Worm (Caenorhabditis elegans) whole organism, L2 larva: Measurements from ENCODE around the gene coq-2.

Experiments used
- C34F6.9 ChIP-seq: fragments of 150-350 bp; optimal IDR thresholded peaks from 2 replicates; lab custom pipeline; 2014; ENCODE audit warnings: missing biosample characterization, missing genetic modification characterization
- F13H6.1 ChIP-seq: sonication (generic microtip); optimal IDR thresholded peaks from 2 replicates; lab custom pipeline; 2016; ENCODE audit warnings: missing genetic modification characterization, missing compliant biosample characterization
- R02D3.7 ChIP-seq: fragments of 150-350 bp; optimal IDR thresholded peaks from 2 replicates; lab custom pipeline; 2014; ENCODE audit warnings: missing biosample characterization, missing genetic modification characterization
- Y55F3AM.14 ChIP-seq: fragments of 200-800 bp; sonication (Bioruptor generic); optimal IDR thresholded peaks from 2 replicates; lab custom pipeline; 2018; ENCODE audit warnings: mild to moderate bottlenecking, missing genetic modification characterization, missing compliant biosample characterization
- ZK546.5 ChIP-seq: sonication (generic microtip); optimal IDR thresholded peaks from 2 replicates; lab custom pipeline; 2017; ENCODE audit warnings: missing biosample characterization, missing genetic modification characterization
- alr-1 ChIP-seq: fragments of 150-350 bp; optimal IDR thresholded peaks from 2 replicates; lab custom pipeline; 2014; ENCODE audit warnings: missing biosample characterization, missing genetic modification characterization
- aly-2 ChIP-seq: fragments of 150-350 bp; optimal IDR thresholded peaks from 2 replicates; lab custom pipeline; 2014; ENCODE audit warnings: missing biosample characterization, missing genetic modification characterization
- ama-1 ChIP-seq: fragments of 150-350 bp; optimal IDR thresholded peaks from 2 replicates; lab custom pipeline; 2018; ENCODE audit warnings: inconsistent platforms
- blmp-1 ChIP-seq: sonication (generic microtip); optimal IDR thresholded peaks from 2 replicates; lab custom pipeline; 2017; ENCODE audit warnings: missing genetic modification characterization, mild to moderate bottlenecking, missing compliant biosample characterization, antibody characterized with exemption, moderate library complexity; ENCODE audit not compliant: insufficient read depth
- ceh-16 ChIP-seq: fragments of 150-350 bp; optimal IDR thresholded peaks from 2 replicates; lab custom pipeline; 2014; ENCODE audit warnings: missing biosample characterization, missing genetic modification characterization
- ceh-82 ChIP-seq: fragments of 150-350 bp; optimal IDR thresholded peaks from 2 replicates; lab custom pipeline; 2014; ENCODE audit warnings: missing biosample characterization, missing genetic modification characterization
- crh-2 ChIP-seq: sonication (generic microtip); optimal IDR thresholded peaks from 2 replicates; lab custom pipeline; 2017; ENCODE audit warnings: missing biosample characterization, missing genetic modification characterization
- dmd-4 ChIP-seq: sonication (generic microtip); optimal IDR thresholded peaks from 2 replicates; lab custom pipeline; 2017; ENCODE audit warnings: missing biosample characterization, missing genetic modification characterization
- egl-27 ChIP-seq: sonication (generic microtip); optimal IDR thresholded peaks from 3 replicates; lab custom pipeline; 2017; ENCODE audit warnings: missing biosample characterization, missing genetic modification reagents, missing genetic modification characterization
- elt-1 ChIP-seq: fragments of 150-350 bp; optimal IDR thresholded peaks from 2 replicates; lab custom pipeline; 2014; ENCODE audit warnings: missing biosample characterization, missing genetic modification characterization
- elt-3 ChIP-seq: sonication (generic microtip); optimal IDR thresholded peaks from 2 replicates; lab custom pipeline; 2017; ENCODE audit warnings: missing biosample characterization, missing genetic modification characterization
- fos-1 ChIP-seq: fragments of 150-350 bp; optimal IDR thresholded peaks from 2 replicates; lab custom pipeline; 2014; ENCODE audit warnings: missing biosample characterization, missing genetic modification characterization
- gmeb-1 ChIP-seq: fragments of 150-350 bp; optimal IDR thresholded peaks from 2 replicates; lab custom pipeline; 2014; ENCODE audit warnings: missing biosample characterization, missing genetic modification characterization
- lin-13 ChIP-seq: fragments of 150-350 bp; optimal IDR thresholded peaks from 2 replicates; lab custom pipeline; 2014; ENCODE audit warnings: missing biosample characterization, missing genetic modification reagents, missing genetic modification characterization
- lin-39 ChIP-seq: fragments of 150-350 bp; optimal IDR thresholded peaks from 2 replicates; lab custom pipeline; 2014; ENCODE audit warnings: missing biosample characterization, missing genetic modification reagents, missing genetic modification characterization
- lsy-2 ChIP-seq, 2 experiments: fragments of 150-350 bp in 1 of 2; sonication (generic microtip) in 1 of 2; optimal IDR thresholded peaks; 2 replicates each; lab custom pipeline; 2014 to 2017; ENCODE audit warnings: missing biosample characterization in 2 of 2, missing genetic modification characterization in 2 of 2
- mab-5 ChIP-seq: fragments of 150-350 bp; optimal IDR thresholded peaks from 2 replicates; lab custom pipeline; 2014; ENCODE audit warnings: missing biosample characterization, missing genetic modification characterization
- mbf-1 ChIP-seq: sonication (generic microtip); optimal IDR thresholded peaks from 2 replicates; lab custom pipeline; 2017; ENCODE audit warnings: missing biosample characterization, missing genetic modification characterization
- nhr-10 ChIP-seq: sonication (generic microtip); optimal IDR thresholded peaks from 2 replicates; lab custom pipeline; 2017; ENCODE audit warnings: missing biosample characterization, missing genetic modification characterization
- nhr-11 ChIP-seq: fragments of 150-350 bp; optimal IDR thresholded peaks from 2 replicates; lab custom pipeline; 2014; ENCODE audit warnings: missing biosample characterization, missing genetic modification characterization
- nhr-12 ChIP-seq: fragments of 150-350 bp; optimal IDR thresholded peaks from 2 replicates; lab custom pipeline; 2014; ENCODE audit warnings: missing biosample characterization, missing genetic modification characterization
- nhr-129 ChIP-seq: fragments of 150-350 bp; optimal IDR thresholded peaks from 2 replicates; lab custom pipeline; 2014; ENCODE audit warnings: missing biosample characterization, missing genetic modification characterization
- nhr-21 ChIP-seq: fragments of 150-350 bp; optimal IDR thresholded peaks from 2 replicates; lab custom pipeline; 2014; ENCODE audit warnings: missing biosample characterization, missing genetic modification characterization
- nhr-23 ChIP-seq: fragments of 150-350 bp; optimal IDR thresholded peaks from 2 replicates; lab custom pipeline; 2014; ENCODE audit warnings: missing biosample characterization, missing genetic modification reagents, missing genetic modification characterization
- nhr-237 ChIP-seq: fragments of 150-350 bp; optimal IDR thresholded peaks from 2 replicates; lab custom pipeline; 2014; ENCODE audit warnings: missing biosample characterization, missing genetic modification characterization
- nhr-25 ChIP-seq: fragments of 150-350 bp; sonication (generic microtip); optimal IDR thresholded peaks from 3 replicates; lab custom pipeline; 2014; ENCODE audit warnings: missing biosample characterization, missing genetic modification characterization
- nhr-6 ChIP-seq: fragments of 150-350 bp; optimal IDR thresholded peaks from 2 replicates; lab custom pipeline; 2014; ENCODE audit warnings: missing biosample characterization, missing genetic modification characterization
- nhr-77 ChIP-seq: fragments of 150-350 bp; optimal IDR thresholded peaks from 2 replicates; lab custom pipeline; 2014; ENCODE audit warnings: missing biosample characterization, missing genetic modification characterization
- peb-1 ChIP-seq: fragments of 150-350 bp; optimal IDR thresholded peaks from 2 replicates; lab custom pipeline; 2014; ENCODE audit warnings: missing biosample characterization, missing genetic modification characterization
- sem-4 ChIP-seq: fragments of 150-350 bp; optimal IDR thresholded peaks from 2 replicates; lab custom pipeline; 2014; ENCODE audit warnings: missing biosample characterization, missing genetic modification reagents, missing genetic modification characterization
- skn-1 ChIP-seq: sonication (generic microtip); optimal IDR thresholded peaks from 2 replicates; lab custom pipeline; 2017; ENCODE audit warnings: missing biosample characterization, missing genetic modification characterization
- sma-3 ChIP-seq: sonication (generic microtip); optimal IDR thresholded peaks from 2 replicates; lab custom pipeline; 2016; ENCODE audit warnings: missing genetic modification reagents, missing genetic modification characterization, missing compliant biosample characterization
- sma-9 ChIP-seq, 2 experiments: fragments of 150-350 bp in 1 of 2; sonication (generic microtip) in 1 of 2; optimal IDR thresholded peaks; 2 replicates each; lab custom pipeline; 2014 to 2016; ENCODE audit warnings: missing genetic modification characterization in 2 of 2, mild to moderate bottlenecking in 1 of 2, missing biosample characterization in 1 of 2, missing compliant biosample characterization in 1 of 2, missing genetic modification reagents in 1 of 2, moderate library complexity in 1 of 2
- snpc-4 ChIP-seq: fragments of 150-350 bp; optimal IDR thresholded peaks from 2 replicates; lab custom pipeline; 2014; ENCODE audit warnings: missing biosample characterization, missing genetic modification characterization
- unc-39 ChIP-seq: fragments of 150-350 bp; optimal IDR thresholded peaks from 2 replicates; lab custom pipeline; 2014; ENCODE audit warnings: missing biosample characterization, missing genetic modification characterization
- unc-55 ChIP-seq: fragments of 150-350 bp; sonication (generic microtip); optimal IDR thresholded peaks from 3 replicates; lab custom pipeline; 2014; ENCODE audit warnings: missing biosample characterization, missing genetic modification reagents, missing genetic modification characterization
- zag-1 ChIP-seq: fragments of 150-350 bp; optimal IDR thresholded peaks from 2 replicates; lab custom pipeline; 2014; ENCODE audit warnings: missing biosample characterization, missing genetic modification characterization
- ztf-1 ChIP-seq: fragments of 200-800 bp; sonication (Bioruptor generic); conservative IDR thresholded peaks from 2 replicates; pipeline ENCODE4 v1.3.6; 2022; ENCODE audit warnings: missing genetic modification characterization, missing compliant biosample characterization
- ztf-4 ChIP-seq: fragments of 150-350 bp; optimal IDR thresholded peaks from 2 replicates; lab custom pipeline; 2014; ENCODE audit warnings: missing biosample characterization, missing genetic modification characterization

Gene coq-2

DNA sequence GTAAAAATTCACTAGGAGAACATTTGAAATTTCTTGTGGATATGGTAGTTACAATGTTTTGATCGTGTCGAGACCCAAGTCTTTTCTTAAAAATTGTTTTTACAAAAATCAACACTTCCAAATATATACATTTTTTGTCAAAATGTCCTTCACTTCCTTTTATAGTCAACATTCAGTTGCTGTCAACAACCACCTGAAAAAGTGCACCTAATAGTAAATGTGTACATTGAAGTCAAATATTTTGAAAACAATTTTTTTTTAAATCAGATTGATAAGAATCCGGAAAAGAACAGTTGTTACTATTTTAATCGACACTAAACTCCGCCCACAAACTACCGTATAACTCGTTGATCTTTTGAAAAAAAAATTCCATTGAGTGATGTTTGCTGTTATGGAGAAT is 40.1 kb upstream of the coq-2 start:
- TF ChIP-seq ztf-1 (GFP tag; lab: Robert Waterston, UW) (no peak), ama-1 (no peak), lin-39 (tag; lab: Kevin White, UChicago) (no peak), egl-27 (no peak), nhr-237 (tag; lab: Kevin White, UChicago) (no peak), Y55F3AM.14 (GFP tag; lab: Kevin White, UChicago) (no peak), ZK546.5 (no peak), unc-55 (no peak), nhr-12 (no peak)

DNA sequence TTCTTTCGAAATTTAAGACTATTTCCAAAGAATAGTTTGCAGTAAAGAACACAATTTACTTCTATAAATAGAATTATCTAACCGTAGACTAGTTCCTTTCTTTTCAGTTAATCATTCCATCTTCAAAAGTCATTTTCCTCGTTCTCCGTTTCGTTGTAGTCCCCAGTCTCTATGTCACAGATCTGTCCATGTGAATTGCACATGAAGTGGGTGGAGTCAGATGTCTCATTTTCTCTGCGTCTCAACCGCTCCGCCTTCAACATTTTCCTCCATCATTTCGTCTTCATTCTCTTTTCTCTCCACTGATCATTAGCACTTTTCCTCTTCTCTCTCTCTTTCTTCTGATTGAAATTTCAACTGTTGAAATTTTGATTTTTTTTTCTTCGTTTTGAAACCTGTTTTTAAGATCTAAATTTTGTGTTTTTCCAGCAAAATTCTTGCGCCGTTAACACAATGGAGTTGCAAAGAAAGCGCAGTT is 38.1 kb upstream of the coq-2 start, which contains the start of gene T07E3.4:
Gene T07E3.4, plus strand, starts transcription at position 428 of the 478 bp plus-strand sequence.
- no peak for TF ChIP-seq ceh-16 (tag; lab: Kevin White, UChicago)
- TF ChIP-seq sma-9 (GFP tag; optimal IDR thresholded peaks at IDR 0.05; lab: Kevin White, UChicago): peak; percentile 98
- no peak for TF ChIP-seq sma-9 (tag; optimal IDR thresholded peaks at IDR 0.05; lab: Kevin White, UChicago)
- no peak for TF ChIP-seq nhr-77 (tag; lab: Kevin White, UChicago)
- no peak for TF ChIP-seq alr-1 (tag; lab: Kevin White, UChicago)
- TF ChIP-seq ztf-4 (tag; lab: Kevin White, UChicago): peak; percentile 83
- no peak for TF ChIP-seq nhr-237 (tag; lab: Kevin White, UChicago)
- TF ChIP-seq ama-1: peak; percentile 84
- TF ChIP-seq sma-3 (GFP tag; lab: Kevin White, UChicago): peak; percentile 95
- TF ChIP-seq unc-55: peak; percentile 61
- TF ChIP-seq egl-27: peak; percentile 96
- no peak for TF ChIP-seq unc-39 (tag; lab: Kevin White, UChicago)
- TF ChIP-seq nhr-25: peak; percentile 90
- TF ChIP-seq F13H6.1 (tag; lab: Kevin White, UChicago): peak; percentile 83
- TF ChIP-seq nhr-21 (tag; lab: Kevin White, UChicago): peak; percentile 90
- TF ChIP-seq lin-13: peak; percentile 47
- TF ChIP-seq C34F6.9: peak; percentile 94
- TF ChIP-seq nhr-12: no peak
- TF ChIP-seq nhr-129 (tag; lab: Kevin White, UChicago): peak; percentile 86
- peak; percentile 79 for TF ChIP-seq sem-4
- TF ChIP-seq gmeb-1 (tag; lab: Kevin White, UChicago): peak; percentile 68
- TF ChIP-seq lsy-2 (tag; optimal IDR thresholded peaks at IDR 0.05; lab: Kevin White, UChicago): peak; percentile 40 to 86
- no peak for TF ChIP-seq elt-3 (tag; lab: Kevin White, UChicago)
- peak; percentile 91 for TF ChIP-seq crh-2 (tag; lab: Kevin White, UChicago)
- TF ChIP-seq blmp-1: peak; percentile 66
- TF ChIP-seq lin-39 (tag; lab: Kevin White, UChicago): peak; percentile 27
- TF ChIP-seq mab-5 (tag; lab: Kevin White, UChicago): peak; percentile 21
- peak; percentile 58 for TF ChIP-seq fos-1
- peak; percentile 87 for TF ChIP-seq nhr-6 (tag; lab: Kevin White, UChicago)

DNA sequence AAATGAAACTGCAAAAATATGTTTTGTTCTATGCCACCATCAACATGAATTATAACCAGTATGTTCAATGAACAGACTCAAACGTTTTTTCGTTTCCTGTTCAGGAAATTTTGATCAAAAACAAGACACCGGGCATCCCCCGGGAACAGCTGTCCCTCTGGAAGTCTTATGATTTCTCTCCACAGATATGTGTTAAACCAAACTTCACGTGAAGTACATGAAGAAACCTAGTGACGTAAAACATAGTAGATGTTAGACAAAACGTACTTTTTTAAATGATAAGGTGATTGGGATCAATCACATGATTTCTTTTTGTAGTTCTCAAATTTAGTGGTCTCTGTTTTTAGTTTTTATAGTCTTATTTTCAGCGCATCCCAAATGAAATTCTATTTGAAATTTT is 37.2 kb upstream of the coq-2 start:
- no peak for TF ChIP-seq ztf-4 (tag; lab: Kevin White, UChicago)
- TF ChIP-seq crh-2 (tag; lab: Kevin White, UChicago): peak; percentile 67
- peak in 1 of 2 experiments; percentile 68 for TF ChIP-seq lsy-2 (tag; optimal IDR thresholded peaks at IDR 0.05; lab: Kevin White, UChicago)
- no peak for TF ChIP-seq nhr-12
- no peak for TF ChIP-seq nhr-6 (tag; lab: Kevin White, UChicago)
- no peak for TF ChIP-seq elt-3 (tag; lab: Kevin White, UChicago)
- no peak for TF ChIP-seq fos-1
- TF ChIP-seq unc-39 (tag; lab: Kevin White, UChicago): no peak
- no peak for TF ChIP-seq egl-27
- TF ChIP-seq nhr-129 (tag; lab: Kevin White, UChicago): peak; percentile 67
- peak; percentile 47 for TF ChIP-seq F13H6.1 (tag; lab: Kevin White, UChicago)
- TF ChIP-seq C34F6.9: peak; percentile 41
- no peak for TF ChIP-seq ceh-82 (tag; lab: Kevin White, UChicago)
- no peak for TF ChIP-seq R02D3.7 (tag; lab: Kevin White, UChicago)
- peak; percentile 57 for TF ChIP-seq gmeb-1 (tag; lab: Kevin White, UChicago)
- no peak for TF ChIP-seq Y55F3AM.14 (GFP tag; lab: Kevin White, UChicago)
- TF ChIP-seq lin-13: no peak
- TF ChIP-seq nhr-25: peak; percentile 38
- no peak for TF ChIP-seq peb-1
- peak; percentile 76 for TF ChIP-seq sma-3 (GFP tag; lab: Kevin White, UChicago)
- no peak for TF ChIP-seq mbf-1
- no peak for TF ChIP-seq nhr-23 (tag; lab: Kevin White, UChicago)
- no peak for TF ChIP-seq unc-55
- no peak for TF ChIP-seq dmd-4 (tag; lab: Kevin White, UChicago)
- TF ChIP-seq aly-2 (tag; lab: Kevin White, UChicago): no peak
- no peak for TF ChIP-seq nhr-10 (tag; lab: Kevin White, UChicago)
- TF ChIP-seq sem-4: no peak
- TF ChIP-seq nhr-237 (tag; lab: Kevin White, UChicago): no peak
- TF ChIP-seq ztf-1 (GFP tag; lab: Robert Waterston, UW): no peak
- no peak for TF ChIP-seq mab-5 (tag; lab: Kevin White, UChicago)
- no peak for TF ChIP-seq skn-1
- no peak for TF ChIP-seq elt-1 (tag; lab: Kevin White, UChicago)
- no peak for TF ChIP-seq nhr-77 (tag; lab: Kevin White, UChicago)
- TF ChIP-seq alr-1 (tag; lab: Kevin White, UChicago): no peak
- no peak for TF ChIP-seq lin-39 (tag; lab: Kevin White, UChicago)
- no peak for TF ChIP-seq snpc-4 (tag; lab: Kevin White, UChicago)
- TF ChIP-seq ZK546.5: no peak
- no peak for TF ChIP-seq nhr-11 (tag; lab: Kevin White, UChicago)
- TF ChIP-seq ceh-16 (tag; lab: Kevin White, UChicago): no peak
- TF ChIP-seq zag-1 (tag; lab: Kevin White, UChicago): no peak
- TF ChIP-seq nhr-21 (tag; lab: Kevin White, UChicago): peak; percentile 79
- no peak for TF ChIP-seq blmp-1
- TF ChIP-seq sma-9 (GFP tag; optimal IDR thresholded peaks at IDR 0.05; lab: Kevin White, UChicago): peak; percentile 91
- no peak for TF ChIP-seq sma-9 (tag; optimal IDR thresholded peaks at IDR 0.05; lab: Kevin White, UChicago)
- TF ChIP-seq ama-1: peak; percentile 20
